Worm (Caenorhabditis elegans) whole organism, L1 larva: ENCODE measurements around the gene srbc-22.

Source experiments
- C04F5.9 ChIP-seq: sonication (generic microtip); optimal IDR thresholded peaks from 2 replicates; lab custom pipeline; 2016; ENCODE audit warnings: missing genetic modification characterization, missing compliant biosample characterization
- C16A3.4 ChIP-seq: fragments of 150-350 bp; optimal IDR thresholded peaks from 2 replicates; lab custom pipeline; 2014; ENCODE audit warnings: missing biosample characterization, missing genetic modification characterization
- F16B12.6 ChIP-seq: fragments of 150-350 bp; optimal IDR thresholded peaks from 2 replicates; lab custom pipeline; 2014; ENCODE audit warnings: missing biosample characterization, missing genetic modification characterization
- Y116A8C.19 ChIP-seq: sonication (generic microtip); optimal IDR thresholded peaks from 2 replicates; lab custom pipeline; 2016; ENCODE audit warnings: missing compliant biosample characterization, missing genetic modification characterization, borderline replicate concordance
- alr-1 ChIP-seq: fragments of 200-800 bp; sonication (Bioruptor generic); optimal IDR thresholded peaks from 2 replicates; lab custom pipeline; 2018; ENCODE audit warnings: borderline replicate concordance, mild to moderate bottlenecking, missing genetic modification characterization, missing compliant biosample characterization
- aly-2 ChIP-seq: fragments of 150-350 bp; optimal IDR thresholded peaks from 2 replicates; lab custom pipeline; 2014; ENCODE audit warnings: missing biosample characterization, missing genetic modification characterization
- blmp-1 ChIP-seq: fragments of 150-350 bp; optimal IDR thresholded peaks from 2 replicates; lab custom pipeline; 2014; ENCODE audit warnings: missing biosample characterization, missing genetic modification characterization
- ceh-90 ChIP-seq: sonication (generic microtip); optimal IDR thresholded peaks from 2 replicates; lab custom pipeline; 2016; ENCODE audit warnings: missing genetic modification characterization, missing compliant biosample characterization
- ces-1 ChIP-seq: fragments of 150-350 bp; optimal IDR thresholded peaks from 2 replicates; lab custom pipeline; 2014; ENCODE audit warnings: missing biosample characterization, missing genetic modification reagents, missing genetic modification characterization
- dpl-1 ChIP-seq, 3 experiments: fragments of 150-350 bp in 2 of 3; sonication (generic microtip) in 1 of 3; optimal IDR thresholded peaks; 2 replicates each; lab custom pipeline; 2014 to 2017; ENCODE audit warnings: missing biosample characterization in 3 of 3, missing genetic modification characterization in 3 of 3, missing genetic modification reagents in 3 of 3
- dsc-1 ChIP-seq: sonication (generic microtip); optimal IDR thresholded peaks from 2 replicates; lab custom pipeline; 2016; ENCODE audit warnings: mild to moderate bottlenecking, missing genetic modification characterization, missing compliant biosample characterization
- egl-27 ChIP-seq, 2 experiments: fragments of 150-350 bp in 1 of 2; sonication (generic microtip); optimal IDR thresholded peaks; 3 replicates each; lab custom pipeline; 2017 to 2018; ENCODE audit warnings: missing biosample characterization in 2 of 2, missing genetic modification characterization in 2 of 2, missing genetic modification reagents in 2 of 2
- elt-2 ChIP-seq: sonication (generic microtip); optimal IDR thresholded peaks from 2 replicates; lab custom pipeline; 2016; ENCODE audit warnings: missing genetic modification characterization, mild to moderate bottlenecking, inconsistent platforms, missing compliant biosample characterization, missing genetic modification reagents
- elt-3 ChIP-seq, 6 experiments: fragments of 150-350 bp in 1 of 6; sonication (generic microtip); optimal IDR thresholded peaks; 2 replicates each; lab custom pipeline; 2017 to 2018; ENCODE audit warnings: missing biosample characterization in 6 of 6, missing genetic modification characterization in 6 of 6, inconsistent platforms in 1 of 6
- ets-5 ChIP-seq: fragments of 200-800 bp; sonication (Bioruptor generic); IDR thresholded peaks from 2 replicates; pipeline ENCODE4 v1.3.6; 2022; ENCODE audit warnings: missing genetic modification characterization, missing compliant biosample characterization
- fkh-8 ChIP-seq: sonication (generic microtip); optimal IDR thresholded peaks from 2 replicates; lab custom pipeline; 2016; ENCODE audit warnings: mild to moderate bottlenecking, missing genetic modification characterization, missing compliant biosample characterization
- fos-1 ChIP-seq: fragments of 150-350 bp; optimal IDR thresholded peaks from 2 replicates; lab custom pipeline; 2014; ENCODE audit warnings: missing biosample characterization, missing genetic modification characterization
- irx-1 ChIP-seq: sonication (generic microtip); optimal IDR thresholded peaks from 2 replicates; lab custom pipeline; 2016; ENCODE audit warnings: missing genetic modification characterization, missing compliant biosample characterization
- jun-1 ChIP-seq: fragments of 150-350 bp; optimal IDR thresholded peaks from 2 replicates; lab custom pipeline; 2014; ENCODE audit warnings: missing biosample characterization, missing genetic modification reagents, missing genetic modification characterization
- lin-13 ChIP-seq: fragments of 150-350 bp; optimal IDR thresholded peaks from 2 replicates; lab custom pipeline; 2014; ENCODE audit warnings: missing biosample characterization, missing genetic modification reagents, missing genetic modification characterization
- lin-14 ChIP-seq: fragments of 200-800 bp; sonication (Bioruptor generic); optimal IDR thresholded peaks from 2 replicates; lab custom pipeline; 2018; ENCODE audit warnings: mild to moderate bottlenecking, missing genetic modification characterization, moderate library complexity, missing compliant biosample characterization
- lin-15B ChIP-seq: fragments of 150-350 bp; sonication (generic microtip); optimal IDR thresholded peaks from 3 replicates; lab custom pipeline; 2014; ENCODE audit warnings: missing biosample characterization, missing genetic modification characterization
- lin-39 ChIP-seq: fragments of 150-350 bp; optimal IDR thresholded peaks from 2 replicates; lab custom pipeline; 2014; ENCODE audit warnings: missing biosample characterization, missing genetic modification reagents, missing genetic modification characterization
- lir-3 ChIP-seq: sonication (generic microtip); optimal IDR thresholded peaks from 2 replicates; lab custom pipeline; 2016; ENCODE audit warnings: mild to moderate bottlenecking, missing genetic modification characterization, moderate library complexity, missing compliant biosample characterization; ENCODE audit not compliant: poor library complexity
- mab-9 ChIP-seq: fragments of 200-800 bp; sonication (Bioruptor generic); IDR thresholded peaks from 2 replicates; pipeline ENCODE4 v1.3.6; 2022; ENCODE audit warnings: missing genetic modification reagents, missing genetic modification characterization, missing compliant biosample characterization
- mdl-1 ChIP-seq, 2 experiments: fragments of 150-350 bp; optimal IDR thresholded peaks; 2 replicates each; lab custom pipeline; 2014 to 2017; ENCODE audit warnings: missing biosample characterization in 2 of 2, missing genetic modification characterization in 2 of 2, inconsistent platforms in 1 of 2
- mef-2 ChIP-seq: fragments of 150-350 bp; optimal IDR thresholded peaks from 2 replicates; lab custom pipeline; 2014; ENCODE audit warnings: missing biosample characterization, missing genetic modification characterization
- nhr-12 ChIP-seq: sonication (generic microtip); optimal IDR thresholded peaks from 2 replicates; lab custom pipeline; 2017; ENCODE audit warnings: missing biosample characterization, missing genetic modification characterization
- nhr-19 ChIP-seq: fragments of 200-800 bp; sonication (Bioruptor generic); conservative IDR thresholded peaks from 2 replicates; pipeline ENCODE4 v1.3.6; 2022; ENCODE audit warnings: missing genetic modification characterization, missing compliant biosample characterization
- nhr-47 ChIP-seq: sonication (generic microtip); optimal IDR thresholded peaks from 2 replicates; lab custom pipeline; 2016; ENCODE audit warnings: mild to moderate bottlenecking, missing genetic modification characterization, moderate library complexity, missing compliant biosample characterization
- nhr-71 ChIP-seq: sonication (generic microtip); optimal IDR thresholded peaks from 2 replicates; lab custom pipeline; 2016; ENCODE audit warnings: mild to moderate bottlenecking, missing genetic modification characterization, moderate library complexity, missing compliant biosample characterization
- pag-3 ChIP-seq: sonication (generic microtip); optimal IDR thresholded peaks from 2 replicates; lab custom pipeline; 2017; ENCODE audit warnings: missing genetic modification characterization, mild to moderate bottlenecking, missing compliant biosample characterization, antibody characterized with exemption, borderline replicate concordance; ENCODE audit not compliant: insufficient read depth
- pax-3 ChIP-seq: fragments of 200-800 bp; sonication (Bioruptor generic); optimal IDR thresholded peaks from 2 replicates; lab custom pipeline; 2018; ENCODE audit warnings: mild to moderate bottlenecking, missing genetic modification characterization, moderate library complexity, missing compliant biosample characterization
- rnt-1 ChIP-seq: sonication (generic microtip); optimal IDR thresholded peaks from 2 replicates; lab custom pipeline; 2016; ENCODE audit warnings: mild to moderate bottlenecking, missing genetic modification characterization, moderate library complexity, missing compliant biosample characterization
- skn-1 ChIP-seq: fragments of 150-350 bp; optimal IDR thresholded peaks from 2 replicates; lab custom pipeline; 2014; ENCODE audit warnings: missing biosample characterization, missing genetic modification characterization
- snu-23 ChIP-seq: sonication (generic microtip); optimal IDR thresholded peaks from 2 replicates; lab custom pipeline; 2016; ENCODE audit warnings: missing genetic modification characterization, missing compliant biosample characterization
- sox-4 ChIP-seq: sonication (generic microtip); optimal IDR thresholded peaks from 2 replicates; lab custom pipeline; 2016; ENCODE audit warnings: missing genetic modification characterization, missing compliant biosample characterization
- sptf-1 ChIP-seq: fragments of 150-350 bp; optimal IDR thresholded peaks from 2 replicates; lab custom pipeline; 2014; ENCODE audit warnings: missing biosample characterization, missing genetic modification characterization
- tbx-2 ChIP-seq: sonication (generic microtip); optimal IDR thresholded peaks from 2 replicates; lab custom pipeline; 2016; ENCODE audit warnings: missing genetic modification characterization, missing compliant biosample characterization
- tlp-1 ChIP-seq: fragments of 150-350 bp; optimal IDR thresholded peaks from 2 replicates; lab custom pipeline; 2014; ENCODE audit warnings: missing biosample characterization, missing genetic modification characterization
- unc-130 ChIP-seq: fragments of 150-350 bp; optimal IDR thresholded peaks from 2 replicates; lab custom pipeline; 2017; ENCODE audit warnings: missing biosample characterization, missing genetic modification characterization, inconsistent platforms
- unc-98 ChIP-seq: fragments of 200-800 bp; sonication (Bioruptor generic); IDR thresholded peaks from 2 replicates; pipeline ENCODE4 v1.3.6; 2022; ENCODE audit warnings: missing genetic modification characterization, missing compliant biosample characterization
- vab-15 ChIP-seq: sonication (generic microtip); optimal IDR thresholded peaks from 2 replicates; lab custom pipeline; 2017; ENCODE audit warnings: missing genotype, mild to moderate bottlenecking, missing genetic modification characterization, missing compliant biosample characterization
- xbp-1 ChIP-seq: sonication (generic microtip); optimal IDR thresholded peaks from 2 replicates; lab custom pipeline; 2016; ENCODE audit warnings: missing genetic modification characterization, missing compliant biosample characterization
- zag-1 ChIP-seq: fragments of 150-350 bp; optimal IDR thresholded peaks from 2 replicates; lab custom pipeline; 2014; ENCODE audit warnings: missing biosample characterization, missing genetic modification characterization
- zip-4 ChIP-seq: fragments of 200-800 bp; sonication (Bioruptor generic); optimal IDR thresholded peaks from 2 replicates; lab custom pipeline; 2018; ENCODE audit warnings: mild to moderate bottlenecking, missing genetic modification characterization, moderate library complexity, missing compliant biosample characterization
- ztf-4 ChIP-seq: fragments of 150-350 bp; optimal IDR thresholded peaks from 2 replicates; lab custom pipeline; 2014; ENCODE audit warnings: missing biosample characterization, missing genetic modification characterization

Gene srbc-22

DNA sequence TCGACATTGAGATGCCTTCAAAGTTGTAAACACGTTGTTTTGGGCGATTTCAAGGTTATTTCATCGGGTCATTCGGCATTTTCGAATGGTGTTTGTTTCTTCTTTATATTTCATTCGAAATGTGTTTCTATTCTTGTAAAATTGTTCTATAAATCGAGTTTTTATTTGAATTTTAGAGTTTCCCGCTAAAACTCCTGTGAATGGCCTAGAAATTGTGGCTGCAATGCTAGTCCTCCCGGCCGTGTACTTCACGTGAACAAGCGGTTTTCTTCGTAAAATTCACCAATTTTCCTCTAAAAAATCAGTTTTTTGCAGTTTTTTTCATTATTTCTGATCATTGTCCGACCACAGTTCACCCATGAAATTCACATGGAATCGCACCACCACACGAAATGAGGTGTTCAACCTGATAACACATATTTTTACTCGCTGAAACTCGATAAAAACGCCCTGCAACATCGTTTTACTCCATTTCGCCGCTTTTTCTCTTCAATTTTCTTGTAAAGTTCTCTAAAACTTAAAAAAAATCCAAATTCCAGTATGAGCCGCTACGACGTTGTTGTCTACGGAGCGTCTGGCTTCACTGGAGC is 29.8 kb upstream of the srbc-22 start, which contains the start of gene ldp-1 (continued):
- TF ChIP-seq ztf-4 (tag; lab: Kevin White, UChicago), result no peak
- TF ChIP-seq nhr-47, result peak; percentile 92
- TF ChIP-seq rnt-1 (tag; lab: Kevin White, UChicago), result peak; percentile 97
- TF ChIP-seq aly-2 (tag; lab: Kevin White, UChicago), result peak; percentile 6
- peak; percentile 34 for TF ChIP-seq blmp-1 (tag; lab: Kevin White, UChicago)
- no peak for TF ChIP-seq mef-2 (tag; lab: Kevin White, UChicago)
- peak; percentile 96 for TF ChIP-seq ceh-90 (tag; lab: Kevin White, UChicago)
- TF ChIP-seq xbp-1 (tag; lab: Kevin White, UChicago), result peak; percentile 81
- peak; percentile 62 for TF ChIP-seq lin-15B (tag; lab: Kevin White, UChicago)
- peak; percentile 96 for TF ChIP-seq irx-1 (tag; lab: Kevin White, UChicago)
- no peak for TF ChIP-seq ets-5
- peak; percentile 36 for TF ChIP-seq zip-4 (GFP tag; lab: Kevin White, UChicago)
- TF ChIP-seq egl-27 (tag; optimal IDR thresholded peaks at IDR 0.05; lab: Kevin White, UChicago), result no peak
- no peak for TF ChIP-seq alr-1 (tag; lab: Kevin White, UChicago)
- peak; percentile 83 for TF ChIP-seq sox-4 (tag; lab: Kevin White, UChicago)
- peak; percentile 67 for TF ChIP-seq Y116A8C.19 (tag; lab: Kevin White, UChicago)
- TF ChIP-seq vab-15 (tag; lab: Kevin White, UChicago), result no peak
- no peak for TF ChIP-seq jun-1 (tag; lab: Kevin White, UChicago)
- TF ChIP-seq skn-1 (tag; lab: Kevin White, UChicago), result peak; percentile 11
- TF ChIP-seq elt-3 (tag; optimal IDR thresholded peaks at IDR 0.05; lab: Kevin White, UChicago), result peak in 1 of 6 experiments; percentile 51
- no peak for TF ChIP-seq ces-1
- peak; percentile 62 for TF ChIP-seq fos-1
- peak; percentile 95 for TF ChIP-seq lir-3 (tag; lab: Kevin White, UChicago)
- peak; percentile 14 for TF ChIP-seq C16A3.4 (tag; lab: Kevin White, UChicago)
- no peak for TF ChIP-seq nhr-12 (tag; lab: Kevin White, UChicago)
- TF ChIP-seq elt-2 (tag; lab: Kevin White, UChicago), result peak; percentile 67
- no peak for TF ChIP-seq pag-3
- peak; percentile 81 for TF ChIP-seq C04F5.9 (tag; lab: Kevin White, UChicago)
- TF ChIP-seq snu-23 (GFP tag; lab: Kevin White, UChicago), result peak; percentile 81
- peak; percentile 82 for TF ChIP-seq unc-98
- peak; percentile 67 for TF ChIP-seq lin-13 (GFP tag; lab: Kevin White, UChicago)
- TF ChIP-seq sptf-1 (tag; lab: Kevin White, UChicago), result no peak

DNA sequence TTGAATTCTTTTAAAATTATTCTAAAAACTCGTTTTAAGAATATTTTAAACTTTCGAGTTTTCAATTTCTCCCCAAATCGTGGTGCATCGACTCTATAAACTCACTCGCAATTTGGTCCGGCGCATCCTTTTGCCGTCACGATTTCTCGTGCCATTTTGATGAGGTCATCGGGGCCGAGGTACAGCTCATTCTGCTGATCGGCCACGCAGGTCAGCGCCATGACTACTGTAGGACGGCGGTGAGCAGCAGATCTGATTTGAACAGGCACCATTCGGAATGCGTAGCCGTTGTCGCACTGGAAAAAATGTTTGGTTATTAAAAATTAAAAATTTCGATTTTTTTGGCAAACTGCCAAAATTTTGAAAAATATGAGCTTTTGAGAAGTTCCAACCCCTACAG is 24.3 kb upstream of the srbc-22 start:
- TF ChIP-seq lin-39 (tag; lab: Kevin White, UChicago) (no peak), rnt-1 (tag; lab: Kevin White, UChicago) (peak; percentile 16)

DNA sequence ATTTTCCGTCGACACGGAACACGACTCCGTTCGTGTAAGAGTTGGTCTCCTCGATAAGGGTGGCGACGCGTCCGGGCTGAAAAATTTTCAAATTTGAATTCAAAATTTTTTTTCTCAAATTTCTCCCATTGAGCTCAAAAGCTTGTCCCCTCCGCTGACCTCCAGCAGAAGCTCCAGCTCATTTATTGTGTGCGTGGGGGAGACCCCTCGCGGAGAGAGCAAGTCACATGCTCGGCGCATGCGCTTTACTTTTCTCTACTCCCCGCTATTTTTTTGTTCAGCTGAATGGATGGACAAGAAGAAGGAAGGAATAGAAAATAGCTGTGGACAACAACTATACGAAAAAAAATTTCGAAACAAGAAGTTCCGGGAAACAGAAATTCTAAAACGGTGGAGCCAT is 23.4 kb upstream of the srbc-22 start:
- TF ChIP-seq xbp-1 (tag; lab: Kevin White, UChicago) (peak; percentile 53), nhr-71 (tag; lab: Kevin White, UChicago) (peak; percentile 84), snu-23 (GFP tag; lab: Kevin White, UChicago) (peak; percentile 70), lir-3 (tag; lab: Kevin White, UChicago) (peak; percentile 22), elt-3 (tag; optimal IDR thresholded peaks at IDR 0.05; lab: Kevin White, UChicago) (no peak), dpl-1 (GFP tag; optimal IDR thresholded peaks at IDR 0.05; lab: Kevin White, UChicago) (peak in 1 of 3 experiments; percentile 49), fkh-8 (tag; lab: Kevin White, UChicago) (peak; percentile 86), ztf-4 (tag; lab: Kevin White, UChicago) (no peak), mab-9 (GFP tag; lab: Robert Waterston, UW) (peak; percentile 44; the same call in 1 of the 2 replicates), dsc-1 (tag; lab: Kevin White, UChicago) (peak; percentile 64), skn-1 (tag; lab: Kevin White, UChicago) (peak; percentile 53), nhr-19 (GFP tag; lab: Robert Waterston, UW) (peak; percentile 73), lin-14 (peak; percentile 99), lin-13 (GFP tag; lab: Kevin White, UChicago) (peak; percentile 36), mdl-1 (tag; optimal IDR thresholded peaks at IDR 0.05; lab: Kevin White, UChicago) (peak in 1 of 2 experiments; percentile 69), tbx-2 (peak; percentile 76), tlp-1 (tag; lab: Kevin White, UChicago) (no peak), jun-1 (tag; lab: Kevin White, UChicago) (peak; percentile 2), pax-3 (peak; percentile 1), zag-1 (tag; lab: Kevin White, UChicago) (peak; percentile 26), F16B12.6 (tag; lab: Kevin White, UChicago) (no peak), unc-130 (no peak), sptf-1 (tag; lab: Kevin White, UChicago) (no peak), nhr-47 (peak; percentile 75)
